Worm (Caenorhabditis elegans): ENCODE data around the gene F56A11.5.

F56A11.5 gene

DNA sequence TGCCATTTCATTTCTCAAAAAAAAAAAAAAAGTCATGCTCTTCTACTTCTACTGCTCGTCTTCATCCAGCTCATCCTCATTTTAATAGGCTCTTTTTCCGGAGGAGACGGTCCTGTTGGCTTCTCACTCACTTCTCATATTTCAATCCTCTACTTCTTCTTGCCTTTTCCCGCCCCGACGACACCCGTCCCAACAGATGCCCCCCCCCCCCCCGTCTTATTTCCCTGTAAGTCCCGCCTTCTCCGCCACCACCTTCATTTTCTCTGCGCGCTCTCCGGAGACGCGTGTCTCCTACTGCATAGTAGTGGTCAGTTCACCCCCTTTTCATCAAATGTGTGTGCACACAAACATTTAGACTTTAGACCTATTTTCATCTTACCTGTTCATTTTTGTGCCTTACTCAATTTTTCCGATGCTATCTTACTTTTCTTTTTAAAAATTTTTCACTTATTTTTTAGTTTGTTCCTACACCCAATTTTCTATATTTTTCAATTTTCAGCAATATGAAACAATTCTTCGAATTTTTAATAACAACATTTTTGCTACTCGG is 11.8 kb downstream of the F56A11.5 start, which contains the start of gene efn-4:
Gene efn-4, plus strand, starts transcription at position 500 of the 550 bp plus-strand sequence.
- no peak for TF ChIP-seq zip-8 (tag; optimal IDR thresholded peaks at IDR 0.05)
- peak; percentile 11 for TF ChIP-seq unc-120 (tag; optimal IDR thresholded peaks at IDR 0.05; ENCODE audit: poor library complexity, severe bottlenecking)
- TF ChIP-seq sptf-1 (tag; optimal IDR thresholded peaks at IDR 0.05) = peak; percentile 30
- TF ChIP-seq cnd-1 (tag; optimal IDR thresholded peaks at IDR 0.05) = no peak
- no peak for TF ChIP-seq ceh-83 (GFP tag; optimal IDR thresholded peaks at IDR 0.05)
- peak; percentile 39 for TF ChIP-seq M03D4.4 (tag; optimal IDR thresholded peaks at IDR 0.05)
- TF ChIP-seq lin-32 (GFP tag; optimal IDR thresholded peaks at IDR 0.05) = no peak
- no peak for TF ChIP-seq blmp-1 (tag; optimal IDR thresholded peaks at IDR 0.05)

DNA sequence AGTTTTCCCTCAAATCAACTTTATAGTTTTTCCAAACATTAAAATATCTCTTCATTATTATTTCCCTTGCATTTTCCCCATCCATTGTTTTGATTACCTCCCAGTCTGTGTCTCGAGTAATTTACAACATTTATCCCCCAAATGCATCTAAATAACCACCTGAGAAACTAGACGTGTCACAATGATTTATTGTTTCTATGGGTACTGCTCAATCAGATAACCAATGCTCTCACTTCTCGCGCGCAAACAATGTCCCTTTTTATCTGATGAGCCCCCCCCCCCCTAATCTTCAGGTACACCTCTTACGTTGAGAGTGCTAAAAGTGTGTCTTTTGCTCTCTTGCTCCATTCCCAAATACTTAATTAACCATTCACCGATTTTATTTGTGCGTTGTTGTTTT is 16.6 kb downstream of the F56A11.5 start:
- TF ChIP-seq ceh-43 (GFP tag; optimal IDR thresholded peaks at IDR 0.05) (no peak), sem-2 (GFP tag; optimal IDR thresholded peaks at IDR 0.05) (no peak), elt-1 (tag; optimal IDR thresholded peaks at IDR 0.05; ENCODE audit: borderline replicate concordance, insufficient read depth) (peak; percentile 74), nhr-237 (tag; optimal IDR thresholded peaks at IDR 0.05) (no peak), nhr-12 (tag; optimal IDR thresholded peaks at IDR 0.05) (no peak), drap-1 (GFP tag; optimal IDR thresholded peaks at IDR 0.05) (no peak), flh-1 (GFP tag; optimal IDR thresholded peaks at IDR 0.05) (no peak), ham-2 (GFP tag; optimal IDR thresholded peaks at IDR 0.05) (no peak), ceh-83 (GFP tag; optimal IDR thresholded peaks at IDR 0.05) (no peak), sptf-1 (tag; optimal IDR thresholded peaks at IDR 0.05) (no peak), ztf-11 (tag; optimal IDR thresholded peaks at IDR 0.05) (no peak), nhr-2 (tag; optimal IDR thresholded peaks at IDR 0.05) (peak; percentile 54), lin-13 (tag; optimal IDR thresholded peaks at IDR 0.05) (no peak), unc-62 (GFP tag; optimal IDR thresholded peaks at IDR 0.05) (peak; percentile 44), nhr-28 (tag; optimal IDR thresholded peaks at IDR 0.05) (no peak)

DNA sequence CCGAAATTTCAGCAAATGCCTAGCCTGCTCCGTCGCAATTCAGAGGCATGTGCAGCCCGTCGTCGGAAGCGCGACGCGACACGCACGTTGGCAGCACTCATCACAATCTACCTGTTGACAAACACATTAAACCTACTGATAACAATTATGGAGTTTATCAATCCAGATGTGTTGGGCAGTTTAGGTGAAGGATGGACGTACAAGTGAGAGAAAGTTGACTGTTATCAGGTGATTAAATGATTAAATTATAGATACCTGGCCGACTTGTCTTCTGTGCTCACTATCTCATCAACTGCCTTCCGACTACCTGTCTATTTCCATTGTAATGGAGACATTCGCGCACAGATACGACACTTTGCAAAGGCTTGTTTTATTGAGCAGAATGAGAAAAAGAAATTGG is 18.7 kb downstream of the F56A11.5 start:
- no peak for TF ChIP-seq elt-1 (tag; optimal IDR thresholded peaks at IDR 0.05; ENCODE audit: borderline replicate concordance, insufficient read depth)
- no peak for TF ChIP-seq nhr-28 (tag; optimal IDR thresholded peaks at IDR 0.05)
- TF ChIP-seq nhr-237 (tag; optimal IDR thresholded peaks at IDR 0.05) = no peak
- TF ChIP-seq sem-2 (GFP tag; optimal IDR thresholded peaks at IDR 0.05) = no peak
- no peak for TF ChIP-seq flh-1 (GFP tag; optimal IDR thresholded peaks at IDR 0.05)
- TF ChIP-seq M03D4.4 (tag; optimal IDR thresholded peaks at IDR 0.05) = no peak
- no peak for TF ChIP-seq mab-5 (tag; optimal IDR thresholded peaks at IDR 0.05)
- no peak for TF ChIP-seq pha-4 (tag; optimal IDR thresholded peaks at IDR 0.05)
- TF ChIP-seq sptf-1 (tag; optimal IDR thresholded peaks at IDR 0.05) = no peak
- TF ChIP-seq unc-120 (tag; optimal IDR thresholded peaks at IDR 0.05; ENCODE audit: poor library complexity, severe bottlenecking) = no peak
- TF ChIP-seq tbx-8 (GFP tag; optimal IDR thresholded peaks at IDR 0.05) = no peak
- no peak for TF ChIP-seq ztf-11 (tag; optimal IDR thresholded peaks at IDR 0.05)
- no peak for TF ChIP-seq ces-1 (GFP tag; optimal IDR thresholded peaks at IDR 0.05)

DNA sequence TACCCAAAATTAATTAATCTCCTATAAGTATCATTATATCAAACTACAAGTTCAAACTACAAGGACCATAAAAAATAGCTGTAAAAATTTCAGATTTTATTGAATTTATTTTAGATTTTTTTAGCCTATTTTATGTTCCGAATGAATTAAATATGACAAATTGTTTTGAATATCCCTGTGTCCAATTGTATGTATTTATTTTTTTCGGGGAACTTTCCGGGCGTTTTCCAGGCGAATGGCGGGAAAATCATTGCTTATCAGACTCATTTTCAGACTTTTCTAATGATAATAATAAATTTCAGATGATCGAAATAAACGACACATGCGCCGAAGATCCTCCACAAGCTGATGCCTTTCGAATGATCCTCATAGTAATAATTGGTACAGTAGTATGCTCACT is 22.6 kb downstream of the F56A11.5 start, which contains the start of gene F56A11.4:
Gene F56A11.4, plus strand, starts transcription at position 301 of the 400 bp plus-strand sequence.
- TF ChIP-seq bed-3 (GFP tag; optimal IDR thresholded peaks at IDR 0.05) (no peak), nhr-2 (tag; optimal IDR thresholded peaks at IDR 0.05) (no peak), mab-5 (tag; optimal IDR thresholded peaks at IDR 0.05) (no peak), unc-120 (tag; optimal IDR thresholded peaks at IDR 0.05; ENCODE audit: poor library complexity, severe bottlenecking) (no peak), ces-1 (GFP tag; optimal IDR thresholded peaks at IDR 0.05) (no peak), mls-2 (tag; optimal IDR thresholded peaks at IDR 0.05) (no peak), lsy-2 (tag; optimal IDR thresholded peaks at IDR 0.05) (no peak), nhr-237 (tag; optimal IDR thresholded peaks at IDR 0.05) (no peak), nhr-76 (tag; optimal IDR thresholded peaks at IDR 0.05) (no peak), elt-1 (tag; optimal IDR thresholded peaks at IDR 0.05; ENCODE audit: borderline replicate concordance, insufficient read depth) (no peak), ceh-39 (tag; optimal IDR thresholded peaks at IDR 0.05) (no peak), nhr-28 (tag; optimal IDR thresholded peaks at IDR 0.05) (no peak), blmp-1 (tag; optimal IDR thresholded peaks at IDR 0.05) (no peak), unc-62 (GFP tag; optimal IDR thresholded peaks at IDR 0.05) (no peak), M03D4.4 (tag; optimal IDR thresholded peaks at IDR 0.05) (no peak), zip-8 (tag; optimal IDR thresholded peaks at IDR 0.05) (no peak), ceh-83 (GFP tag; optimal IDR thresholded peaks at IDR 0.05) (no peak), flh-1 (GFP tag; optimal IDR thresholded peaks at IDR 0.05) (no peak)

DNA sequence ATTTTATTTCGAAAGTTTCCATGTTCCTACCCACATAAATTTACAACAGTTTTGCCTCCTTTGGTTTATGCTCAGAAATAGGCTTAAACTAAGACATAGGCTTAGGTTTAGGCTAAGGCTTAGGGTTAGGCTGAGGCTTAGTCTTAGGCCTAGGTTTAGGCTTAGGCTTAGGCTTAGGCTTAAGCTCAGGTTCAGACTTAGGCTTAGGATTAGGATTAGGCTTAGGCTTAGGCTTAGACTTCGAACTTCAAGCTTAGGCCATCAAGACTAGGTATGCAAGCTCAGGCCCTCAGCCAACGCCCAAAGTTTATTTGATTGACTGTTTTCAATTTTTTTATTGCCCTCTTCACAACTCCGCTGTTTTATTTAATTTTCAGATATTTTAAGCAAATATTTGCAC is 24.8 kb downstream of the F56A11.5 start:
- TF ChIP-seq ceh-39 (tag; optimal IDR thresholded peaks at IDR 0.05) = no peak
- TF ChIP-seq flh-1 (GFP tag; optimal IDR thresholded peaks at IDR 0.05) = no peak
- TF ChIP-seq sptf-1 (tag; optimal IDR thresholded peaks at IDR 0.05) = no peak
- TF ChIP-seq ces-1 (GFP tag; optimal IDR thresholded peaks at IDR 0.05) = no peak
- no peak for TF ChIP-seq tbx-8 (GFP tag; optimal IDR thresholded peaks at IDR 0.05)
- no peak for TF ChIP-seq nhr-76 (tag; optimal IDR thresholded peaks at IDR 0.05)
- TF ChIP-seq ceh-83 (GFP tag; optimal IDR thresholded peaks at IDR 0.05) = no peak
- no peak for TF ChIP-seq unc-39 (tag; optimal IDR thresholded peaks at IDR 0.05)
- TF ChIP-seq nhr-28 (tag; optimal IDR thresholded peaks at IDR 0.05) = no peak
- TF ChIP-seq hlh-1 (tag; optimal IDR thresholded peaks at IDR 0.05) = no peak
- TF ChIP-seq nhr-12 (tag; optimal IDR thresholded peaks at IDR 0.05) = no peak
- no peak for TF ChIP-seq lsy-2 (tag; optimal IDR thresholded peaks at IDR 0.05)
- TF ChIP-seq elt-1 (tag; optimal IDR thresholded peaks at IDR 0.05; ENCODE audit: borderline replicate concordance, insufficient read depth) = no peak
- TF ChIP-seq unc-62 (GFP tag; optimal IDR thresholded peaks at IDR 0.05) = no peak
